Fruit fly (Drosophila melanogaster): Measurements from ENCODE around the gene CG11714.
A peak's percentile ranks its signal among the peaks of the same experiment; 100 is the strongest.

The CG11714 gene

DNA sequence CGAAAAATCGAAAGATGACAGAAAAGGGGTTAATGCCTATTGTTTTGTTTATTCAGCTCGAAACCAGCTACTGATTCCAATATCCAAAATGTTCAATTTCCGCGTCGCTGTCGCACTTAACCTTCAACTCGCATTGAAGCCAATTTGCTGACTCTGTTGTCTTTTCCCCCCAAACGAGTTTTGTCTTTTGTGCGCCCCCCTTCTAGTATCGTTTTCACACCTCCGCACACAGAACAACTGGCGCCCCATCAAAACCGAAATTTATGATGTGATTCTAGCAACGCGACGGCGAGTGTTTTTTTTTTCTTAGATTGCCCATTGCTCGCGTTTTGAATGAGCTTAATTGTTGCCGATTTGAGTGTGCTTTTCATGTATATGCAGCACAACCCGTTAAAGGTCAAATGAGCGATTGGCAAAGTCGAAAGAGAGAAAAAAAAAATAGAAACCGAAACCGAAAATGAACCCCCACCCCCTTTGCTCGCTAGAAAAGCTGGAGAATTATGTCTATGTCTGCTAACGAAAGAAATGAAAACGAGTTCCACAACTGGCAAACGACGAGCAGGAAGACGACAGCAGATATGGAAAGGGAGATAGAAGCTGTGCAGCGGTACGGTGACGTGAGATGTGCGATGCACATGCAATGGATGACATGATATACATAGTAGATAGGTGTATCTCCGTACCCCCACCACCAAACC, 28.0 kb upstream of the CG11714 start (continued):
- TF ChIP-seq fd3F (GFP tag; optimal IDR thresholded peaks at IDR 0.05) (no peak), CG32532 (GFP tag; IDR thresholded peaks at IDR 0.05) (peak; percentile 21; the same call in 1 of the 2 replicates), CG12071 (GFP tag; optimal IDR thresholded peaks at IDR 0.05) (no peak), corto (GFP tag; optimal IDR thresholded peaks at IDR 0.05) (no peak), Vsx1 (GFP tag; optimal IDR thresholded peaks at IDR 0.05) (peak; percentile 48), slp2 (GFP tag; optimal IDR thresholded peaks at IDR 0.05) (no peak), slbo (GFP tag; IDR thresholded peaks at IDR 0.05) (peak; percentile 44; the same call in 1 of the 2 replicates), kay (GFP tag; optimal IDR thresholded peaks at IDR 0.05) (no peak), kah (GFP tag; optimal IDR thresholded peaks at IDR 0.05) (no peak), Ravus (GFP tag; IDR thresholded peaks at IDR 0.05) (no peak), GATAe (GFP tag; conservative IDR thresholded peaks at IDR 0.05) (no peak), CG1832 (GFP tag; optimal IDR thresholded peaks at IDR 0.05) (no peak), Mrtf (GFP tag; IDR thresholded peaks at IDR 0.05) (no peak), CG7963 (GFP tag; IDR thresholded peaks at IDR 0.05; ENCODE audit: partially characterized antibody) (no peak), Hr78 (GFP tag; optimal IDR thresholded peaks at IDR 0.05) (peak in 1 of 2 experiments; percentile 49), D (optimal IDR thresholded peaks at IDR 0.05) (no peak), D (GFP tag; optimal IDR thresholded peaks at IDR 0.05) (no peak), NC2β (GFP tag; optimal IDR thresholded peaks at IDR 0.05) (no peak), kni (GFP tag; optimal IDR thresholded peaks at IDR 0.05) (peak; percentile 67), CG16815 (GFP tag; optimal IDR thresholded peaks at IDR 0.05) (no peak), Rfx (GFP tag; IDR thresholded peaks at IDR 0.05) (peak; percentile 59), CG12744 (GFP tag; optimal IDR thresholded peaks at IDR 0.05) (no peak), z (GFP tag; IDR thresholded peaks at IDR 0.05) (peak; percentile 37; the same call in 1 of the 3 replicates), so (GFP tag; IDR thresholded peaks at IDR 0.05) (no peak), CG10654 (GFP tag; optimal IDR thresholded peaks at IDR 0.05) (no peak), pho (GFP tag; optimal IDR thresholded peaks at IDR 0.05) (no peak), Blimp-1 (GFP tag; optimal IDR thresholded peaks at IDR 0.05) (peak; percentile 90), prd (optimal IDR thresholded peaks at IDR 0.05) (no peak), prd (GFP tag; IDR thresholded peaks at IDR 0.05) (no peak), ara (GFP tag; IDR thresholded peaks at IDR 0.05) (no peak), tna (GFP tag; IDR thresholded peaks at IDR 0.05; ENCODE audit: partially characterized antibody) (no peak), E2f1 (GFP tag; IDR thresholded peaks at IDR 0.05) (peak; percentile 7; the same call in 1 of the 2 replicates), CG8290 (GFP tag; optimal IDR thresholded peaks at IDR 0.05) (no peak), CG8290 (tag; optimal IDR thresholded peaks at IDR 0.05) (peak in 1 of 2 experiments; percentile 64), trem (tag; optimal IDR thresholded peaks at IDR 0.05) (no peak), ftz-f1 (GFP tag; optimal IDR thresholded peaks at IDR 0.05) (peak; percentile 75), Asciz (GFP tag; optimal IDR thresholded peaks at IDR 0.05) (no peak), stwl (tag; optimal IDR thresholded peaks at IDR 0.05) (no peak), CG12299 (tag; optimal IDR thresholded peaks at IDR 0.05) (no peak), CG11093 (GFP tag; IDR thresholded peaks at IDR 0.05) (no peak), MTF-1 (GFP tag; optimal IDR thresholded peaks at IDR 0.05; ENCODE audit: borderline replicate concordance) (no peak), H15 (GFP tag; IDR thresholded peaks at IDR 0.05) (no peak), Kr (GFP tag; optimal IDR thresholded peaks at IDR 0.05) (no peak), gce (GFP tag; IDR thresholded peaks at IDR 0.05) (no peak), BtbVII (GFP tag; optimal IDR thresholded peaks at IDR 0.05) (no peak), CG14965 (GFP tag; optimal IDR thresholded peaks at IDR 0.05; ENCODE audit: borderline replicate concordance) (no peak), mirr (GFP tag; optimal IDR thresholded peaks at IDR 0.05) (peak; percentile 68), CG13424 (tag; optimal IDR thresholded peaks at IDR 0.05) (no peak), Antp (GFP tag; optimal IDR thresholded peaks at IDR 0.05) (no peak), CG11456 (GFP tag; IDR thresholded peaks at IDR 0.05) (peak; percentile 55; the same call in 2 of the 3 replicates)
